Worm (Caenorhabditis elegans) whole organism, L3 larva: ENCODE results near the gene mnp-1.

Source experiments
- R02D3.7 ChIP-seq: fragments of 150-350 bp; optimal IDR thresholded peaks from 2 replicates; lab custom pipeline; 2014; ENCODE audit warnings: missing biosample characterization, missing genetic modification characterization
- ama-1 ChIP-seq: fragments of 150-350 bp; optimal IDR thresholded peaks from 2 replicates; lab custom pipeline; 2018
- fos-1 ChIP-seq: fragments of 150-350 bp; optimal IDR thresholded peaks from 2 replicates; lab custom pipeline; 2014; ENCODE audit warnings: missing biosample characterization, missing genetic modification characterization
- nhr-11 ChIP-seq: fragments of 150-350 bp; optimal IDR thresholded peaks from 2 replicates; lab custom pipeline; 2014; ENCODE audit warnings: missing biosample characterization, missing genetic modification characterization
- nhr-237 ChIP-seq: fragments of 150-350 bp; optimal IDR thresholded peaks from 2 replicates; lab custom pipeline; 2014; ENCODE audit warnings: missing biosample characterization, missing genetic modification characterization
- skn-1 ChIP-seq: fragments of 150-350 bp; optimal IDR thresholded peaks from 2 replicates; lab custom pipeline; 2014; ENCODE audit warnings: missing biosample characterization, missing genetic modification characterization

- no peak for TF ChIP-seq R02D3.7
- TF ChIP-seq nhr-237 (tag; lab: Kevin White, UChicago), result no peak
- no peak for TF ChIP-seq ama-1 (lab: Kevin White, UChicago)
- no peak for TF ChIP-seq skn-1
- no peak for TF ChIP-seq fos-1 (tag; lab: Kevin White, UChicago)
- TF ChIP-seq nhr-11 (tag; lab: Kevin White, UChicago), result no peak
Observed at ce11 chrIII:4359900-4360299, 3.5 kb downstream of the mnp-1 start.
